Worm (Caenorhabditis elegans) whole organism, early embryonic: ENCODE results near the gene tmem-24.

Experiments
- B0310.2 ChIP-seq: sonication (generic microtip); optimal IDR thresholded peaks from 2 replicates; lab custom pipeline; 2016; ENCODE audit warnings: mild to moderate bottlenecking, missing genetic modification characterization, missing compliant biosample characterization
- F13C5.2 ChIP-seq: sonication (generic microtip); optimal IDR thresholded peaks from 2 replicates; lab custom pipeline; 2017; ENCODE audit warnings: mild to moderate bottlenecking, missing genetic modification characterization, inconsistent platforms, missing compliant biosample characterization
- aly-1 ChIP-seq: sonication (generic microtip); optimal IDR thresholded peaks from 2 replicates; lab custom pipeline; 2016; ENCODE audit warnings: missing genetic modification characterization, missing compliant biosample characterization
- ama-1 ChIP-seq: fragments of 150-350 bp; optimal IDR thresholded peaks from 2 replicates; lab custom pipeline; 2014
- ceh-13 ChIP-seq: fragments of 200-800 bp; sonication (Bioruptor generic); optimal IDR thresholded peaks from 2 replicates; lab custom pipeline; 2018; ENCODE audit warnings: mild to moderate bottlenecking, missing genetic modification characterization, missing compliant biosample characterization
- ceh-36 ChIP-seq: sonication (generic microtip); optimal IDR thresholded peaks from 2 replicates; lab custom pipeline; 2016; ENCODE audit warnings: missing genetic modification characterization, inconsistent platforms, missing compliant biosample characterization
- ets-7 ChIP-seq: sonication (generic microtip); optimal IDR thresholded peaks from 2 replicates; lab custom pipeline; 2016; ENCODE audit warnings: missing genotype, missing genetic modification characterization, missing compliant biosample characterization
- flt-1 ChIP-seq: fragments of 200-800 bp; sonication (Bioruptor generic); IDR thresholded peaks from 2 replicates; pipeline ENCODE4 v1.3.6; 2022; ENCODE audit warnings: missing genetic modification characterization, missing compliant biosample characterization
- hmbx-1 ChIP-seq: sonication (generic microtip); optimal IDR thresholded peaks from 2 replicates; lab custom pipeline; 2016; ENCODE audit warnings: mild to moderate bottlenecking, missing genetic modification characterization, missing compliant biosample characterization
- hmg-4 ChIP-seq: fragments of 200-800 bp; sonication (Bioruptor generic); optimal IDR thresholded peaks from 2 replicates; lab custom pipeline; 2018; ENCODE audit warnings: mild to moderate bottlenecking, missing genetic modification characterization, missing compliant biosample characterization
- hnd-1 ChIP-seq: sonication (generic microtip); optimal IDR thresholded peaks from 2 replicates; lab custom pipeline; 2016; ENCODE audit warnings: missing genetic modification characterization, missing compliant biosample characterization
- pes-1 ChIP-seq: fragments of 200-800 bp; sonication (Bioruptor generic); IDR thresholded peaks from 2 replicates; pipeline ENCODE4 v1.3.6; 2022; ENCODE audit warnings: missing genetic modification reagents, missing genetic modification characterization, missing compliant biosample characterization
- scrt-1 ChIP-seq: fragments of 200-800 bp; sonication (Bioruptor generic); IDR thresholded peaks from 2 replicates; pipeline ENCODE4 v1.3.6; 2022; ENCODE audit warnings: missing genetic modification characterization, missing compliant biosample characterization
- sea-1 ChIP-seq: fragments of 200-800 bp; sonication (Bioruptor generic); conservative IDR thresholded peaks from 2 replicates; pipeline ENCODE4 v1.3.6; 2022; ENCODE audit warnings: missing genetic modification characterization, missing compliant biosample characterization
- tbx-11 ChIP-seq: fragments of 200-800 bp; sonication (Bioruptor generic); IDR thresholded peaks from 2 replicates; pipeline ENCODE4 v1.3.6; 2022; ENCODE audit warnings: missing genetic modification characterization, missing compliant biosample characterization
- tbx-37 ChIP-seq: fragments of 200-800 bp; sonication (Bioruptor generic); conservative IDR thresholded peaks from 2 replicates; pipeline ENCODE4 v1.3.6; 2022; ENCODE audit warnings: missing genetic modification reagents, missing genetic modification characterization, missing compliant biosample characterization
- tra-4 ChIP-seq: sonication (generic microtip); optimal IDR thresholded peaks from 2 replicates; lab custom pipeline; 2017; ENCODE audit warnings: missing genetic modification characterization, missing compliant biosample characterization

tmem-24 gene

DNA sequence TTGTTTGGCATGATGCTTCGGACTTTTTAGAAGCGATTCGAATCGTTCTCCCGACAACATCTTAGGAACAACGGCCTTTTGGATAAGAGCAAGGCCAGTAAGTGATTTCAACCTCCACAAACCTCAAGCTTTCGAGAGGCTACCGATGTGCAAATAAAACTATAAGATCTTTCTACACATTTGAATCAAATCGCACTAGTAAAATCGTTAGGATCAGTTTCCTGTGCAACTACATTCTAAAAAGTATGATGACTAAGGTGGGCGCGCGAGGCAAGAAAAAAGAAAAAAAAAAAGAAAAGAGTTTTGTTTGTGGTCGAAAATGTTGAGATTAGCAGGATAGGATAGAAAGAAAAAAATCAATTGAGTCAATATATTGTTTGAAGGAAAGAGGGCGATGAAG is at the start of gene tmem-24:
TSS of gene tmem-24 (minus strand) at position 101 of the 400 bp plus-strand sequence.
- no peak for TF ChIP-seq tbx-37 (GFP tag; lab: Robert Waterston, UW)
- no peak for TF ChIP-seq scrt-1 (GFP tag; lab: Robert Waterston, UW)
- TF ChIP-seq flt-1 (GFP tag; lab: Robert Waterston, UW) = no peak
- no peak for TF ChIP-seq B0310.2 (tag; lab: Kevin White, UChicago)
- TF ChIP-seq hmbx-1 (tag; lab: Kevin White, UChicago) = no peak
- no peak for TF ChIP-seq hmg-4
- no peak for TF ChIP-seq tbx-11 (GFP tag; lab: Robert Waterston, UW)
- no peak for TF ChIP-seq ceh-13 (GFP tag; lab: Kevin White, UChicago)
- no peak for TF ChIP-seq F13C5.2 (tag; lab: Kevin White, UChicago)
- no peak for TF ChIP-seq hnd-1 (tag; lab: Kevin White, UChicago)
- no peak for TF ChIP-seq aly-1 (tag; lab: Kevin White, UChicago)
- no peak for TF ChIP-seq ama-1
- no peak for TF ChIP-seq tra-4 (tag; lab: Kevin White, UChicago)
- TF ChIP-seq ceh-36 = no peak
- TF ChIP-seq pes-1 (GFP tag; lab: Robert Waterston, UW) = no peak
- no peak for TF ChIP-seq sea-1 (GFP tag; lab: Robert Waterston, UW)
- no peak for TF ChIP-seq ets-7 (tag; lab: Kevin White, UChicago)

DNA sequence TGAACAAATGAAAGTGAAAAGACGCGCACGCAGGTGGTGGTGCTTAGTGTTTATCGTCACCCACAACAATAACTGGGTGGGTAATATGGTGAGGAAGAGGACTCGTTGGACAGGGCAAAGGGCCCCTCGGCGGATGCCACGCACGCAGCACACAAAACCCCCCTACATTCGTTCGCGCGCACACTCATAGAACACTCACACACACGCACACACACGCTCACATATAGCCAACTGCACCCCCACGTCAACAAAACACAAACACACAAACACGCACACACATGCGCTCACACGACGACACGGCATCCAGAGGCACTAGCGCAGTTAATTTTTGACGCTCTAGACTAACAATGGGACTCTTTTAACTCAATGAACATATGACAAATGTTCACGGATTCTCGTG is 49.5 kb upstream of the tmem-24 start:
- TF ChIP-seq scrt-1 (GFP tag; lab: Robert Waterston, UW) (no peak), ets-7 (tag; lab: Kevin White, UChicago) (no peak), B0310.2 (tag; lab: Kevin White, UChicago) (no peak), tbx-37 (GFP tag; lab: Robert Waterston, UW) (peak; percentile 37; the same call in 1 of the 2 replicates), hmg-4 (peak; percentile 86), tbx-11 (GFP tag; lab: Robert Waterston, UW) (no peak), F13C5.2 (tag; lab: Kevin White, UChicago) (peak; percentile 77), sea-1 (GFP tag; lab: Robert Waterston, UW) (0 out of 2 replicates have a peak, but pooled peaks have one; percentile 40), ceh-36 (no peak), hnd-1 (tag; lab: Kevin White, UChicago) (no peak), hmbx-1 (tag; lab: Kevin White, UChicago) (no peak), pes-1 (GFP tag; lab: Robert Waterston, UW) (peak; percentile 56; the same call in 1 of the 2 replicates), ama-1 (no peak), ceh-13 (GFP tag; lab: Kevin White, UChicago) (no peak), aly-1 (tag; lab: Kevin White, UChicago) (peak; percentile 35), flt-1 (GFP tag; lab: Robert Waterston, UW) (no peak), tra-4 (tag; lab: Kevin White, UChicago) (no peak)

ce11 chrX:3693138-3693537 is 48.4 kb upstream of the tmem-24 start, which contains the start of gene C02F12.8:
Gene C02F12.8 (minus strand): TSS chrX:3693238.
- no peak for TF ChIP-seq ceh-36
- TF ChIP-seq sea-1 (GFP tag; lab: Robert Waterston, UW) = no peak
- TF ChIP-seq scrt-1 (GFP tag; lab: Robert Waterston, UW) = no peak
- no peak for TF ChIP-seq B0310.2 (tag; lab: Kevin White, UChicago)
- TF ChIP-seq tbx-11 (GFP tag; lab: Robert Waterston, UW) = no peak
- TF ChIP-seq pes-1 (GFP tag; lab: Robert Waterston, UW) = no peak
- no peak for TF ChIP-seq tra-4 (tag; lab: Kevin White, UChicago)
- TF ChIP-seq flt-1 (GFP tag; lab: Robert Waterston, UW) = no peak
- TF ChIP-seq ets-7 (tag; lab: Kevin White, UChicago) = no peak
- no peak for TF ChIP-seq aly-1 (tag; lab: Kevin White, UChicago)
- no peak for TF ChIP-seq hnd-1 (tag; lab: Kevin White, UChicago)
- TF ChIP-seq F13C5.2 (tag; lab: Kevin White, UChicago) = no peak

- no peak for TF ChIP-seq tbx-11 (GFP tag; lab: Robert Waterston, UW)
- no peak for TF ChIP-seq hnd-1 (tag; lab: Kevin White, UChicago)
- TF ChIP-seq B0310.2 (tag; lab: Kevin White, UChicago) = no peak
- no peak for TF ChIP-seq aly-1 (tag; lab: Kevin White, UChicago)
- TF ChIP-seq ets-7 (tag; lab: Kevin White, UChicago) = no peak
- TF ChIP-seq ceh-13 (GFP tag; lab: Kevin White, UChicago) = no peak
- TF ChIP-seq sea-1 (GFP tag; lab: Robert Waterston, UW) = no peak
- TF ChIP-seq tra-4 (tag; lab: Kevin White, UChicago) = no peak
- TF ChIP-seq hmbx-1 (tag; lab: Kevin White, UChicago) = no peak
- no peak for TF ChIP-seq scrt-1 (GFP tag; lab: Robert Waterston, UW)
Observed at ce11 chrX:3689802-3690201, 45.1 kb upstream of the tmem-24 start.

- no peak for TF ChIP-seq tbx-37 (GFP tag; lab: Robert Waterston, UW)
- no peak for TF ChIP-seq ceh-36
- TF ChIP-seq hnd-1 (tag; lab: Kevin White, UChicago) = no peak
- no peak for TF ChIP-seq hmbx-1 (tag; lab: Kevin White, UChicago)
- TF ChIP-seq aly-1 (tag; lab: Kevin White, UChicago) = no peak
- TF ChIP-seq hmg-4 = no peak
- no peak for TF ChIP-seq B0310.2 (tag; lab: Kevin White, UChicago)
- TF ChIP-seq tra-4 (tag; lab: Kevin White, UChicago) = no peak
- no peak for TF ChIP-seq scrt-1 (GFP tag; lab: Robert Waterston, UW)
- no peak for TF ChIP-seq ama-1
- TF ChIP-seq tbx-11 (GFP tag; lab: Robert Waterston, UW) = no peak
- no peak for TF ChIP-seq pes-1 (GFP tag; lab: Robert Waterston, UW)
- TF ChIP-seq ceh-13 (GFP tag; lab: Kevin White, UChicago) = no peak
- no peak for TF ChIP-seq F13C5.2 (tag; lab: Kevin White, UChicago)
- TF ChIP-seq sea-1 (GFP tag; lab: Robert Waterston, UW) = no peak
- TF ChIP-seq flt-1 (GFP tag; lab: Robert Waterston, UW) = no peak
- no peak for TF ChIP-seq ets-7 (tag; lab: Kevin White, UChicago)
Observed at ce11 chrX:3689155-3689719, 44.5 kb upstream of the tmem-24 start, which contains the start of gene tag-278. Gene tag-278 (minus strand): TSS chrX:3689205.

DNA sequence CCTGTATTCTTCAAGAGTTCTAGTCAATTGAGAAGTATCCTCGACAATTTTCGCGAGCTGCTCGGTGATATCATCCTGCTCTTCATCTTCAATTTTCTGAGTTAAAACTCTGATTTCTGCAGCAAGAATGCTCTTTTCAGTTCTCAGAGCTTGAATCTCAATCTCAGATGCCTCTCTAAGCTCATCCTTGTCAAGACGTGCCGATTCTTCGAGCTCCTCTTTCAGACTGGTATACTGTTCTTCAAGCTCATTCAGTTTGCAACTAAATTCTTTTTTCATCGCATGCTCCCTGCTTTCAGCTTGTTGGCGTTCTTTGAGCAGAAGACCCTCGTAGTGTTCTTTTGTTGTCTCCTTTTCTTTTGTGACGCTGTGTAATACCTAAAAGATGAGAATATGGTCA is 41.7 kb upstream of the tmem-24 start:
- TF ChIP-seq F13C5.2 (tag; lab: Kevin White, UChicago) = no peak
- TF ChIP-seq ceh-36 = no peak
- TF ChIP-seq hmg-4 = no peak
- TF ChIP-seq tbx-37 (GFP tag; lab: Robert Waterston, UW) = no peak
- no peak for TF ChIP-seq tbx-11 (GFP tag; lab: Robert Waterston, UW)
- TF ChIP-seq tra-4 (tag; lab: Kevin White, UChicago) = no peak
- no peak for TF ChIP-seq aly-1 (tag; lab: Kevin White, UChicago)
- no peak for TF ChIP-seq ceh-13 (GFP tag; lab: Kevin White, UChicago)
- no peak for TF ChIP-seq ets-7 (tag; lab: Kevin White, UChicago)
